ENCODE assay signal across 2 worm cellular contexts in the genomic region with DNA sequence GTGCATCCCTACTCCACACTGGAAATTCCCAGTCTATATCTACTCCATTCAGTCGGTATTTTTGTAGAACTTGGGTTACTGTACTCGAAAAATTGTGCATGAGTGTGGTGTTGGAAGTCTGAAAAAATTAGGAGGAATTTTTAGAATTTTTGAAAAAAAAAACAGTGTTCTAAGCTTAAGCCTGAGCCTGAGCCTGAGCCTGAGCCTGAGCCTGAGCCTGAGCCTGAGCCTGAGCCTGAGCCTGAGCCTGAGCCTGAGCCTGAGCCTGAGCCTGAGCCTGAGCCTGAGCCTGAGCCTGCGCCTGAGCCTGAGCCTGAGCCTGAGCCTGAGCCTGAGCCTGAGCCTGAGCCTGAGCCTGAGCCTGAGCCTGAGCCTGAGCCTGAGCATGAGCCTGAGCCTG.
A peak's percentile ranks its signal among the peaks of the same experiment; 100 is the strongest.
TF ChIP-seq lines count a peak whose summit lies in the region.

No protein-coding gene starts in this region.

TF ChIP-seq in whole organism, L4 larva, 104 proteins besides CTCF, POLR2A, EP300 and RAD21:
- TF ChIP-seq set-16 (GFP tag; IDR thresholded peaks at IDR 0.05; lab: Robert Waterston, UW), result peak; percentile 43; the same call in 1 of the 2 replicates

TF ChIP-seq in whole organism, young adult, 124 proteins besides CTCF, POLR2A, EP300 and RAD21:
- peak; percentile 91 for TF ChIP-seq egrh-3 (GFP tag; IDR thresholded peaks at IDR 0.05; lab: Robert Waterston, UW)
